Worm (Caenorhabditis elegans) whole organism, L1 larva: ENCODE results near the gene gcy-32.

ENCODE experiments used
- C34B4.2 ChIP-seq: sonication (generic microtip); optimal IDR thresholded peaks from 2 replicates; lab custom pipeline; 2017; ENCODE audit warnings: mild to moderate bottlenecking, missing genetic modification characterization, missing compliant biosample characterization
- F16B12.6 ChIP-seq: fragments of 150-350 bp; optimal IDR thresholded peaks from 2 replicates; lab custom pipeline; 2014; ENCODE audit warnings: missing biosample characterization, missing genetic modification characterization
- aha-1 ChIP-seq: fragments of 150-350 bp; optimal IDR thresholded peaks from 2 replicates; lab custom pipeline; 2014; ENCODE audit warnings: missing biosample characterization, missing genetic modification characterization
- alr-1 ChIP-seq: fragments of 200-800 bp; sonication (Bioruptor generic); optimal IDR thresholded peaks from 2 replicates; lab custom pipeline; 2018; ENCODE audit warnings: borderline replicate concordance, mild to moderate bottlenecking, missing genetic modification characterization, missing compliant biosample characterization
- ama-1 ChIP-seq: fragments of 150-350 bp; optimal IDR thresholded peaks from 2 replicates; lab custom pipeline; 2014
- blmp-1 ChIP-seq: fragments of 150-350 bp; optimal IDR thresholded peaks from 2 replicates; lab custom pipeline; 2014; ENCODE audit warnings: missing biosample characterization, missing genetic modification characterization
- ceh-88 ChIP-seq: fragments of 200-800 bp; sonication (Bioruptor generic); IDR thresholded peaks from 2 replicates; pipeline ENCODE4 v1.3.6; 2022; ENCODE audit warnings: missing genetic modification characterization, missing compliant biosample characterization
- ces-1 ChIP-seq: fragments of 150-350 bp; optimal IDR thresholded peaks from 2 replicates; lab custom pipeline; 2014; ENCODE audit warnings: missing biosample characterization, missing genetic modification reagents, missing genetic modification characterization
- egl-13 ChIP-seq: sonication (generic microtip); optimal IDR thresholded peaks from 2 replicates; lab custom pipeline; 2016; ENCODE audit warnings: missing genotype, missing genetic modification reagents, missing genetic modification characterization, missing compliant biosample characterization
- egl-27 ChIP-seq, 2 experiments: fragments of 150-350 bp in 1 of 2; sonication (generic microtip); optimal IDR thresholded peaks; 3 replicates each; lab custom pipeline; 2017 to 2018; ENCODE audit warnings: missing biosample characterization in 2 of 2, missing genetic modification characterization in 2 of 2, missing genetic modification reagents in 2 of 2
- elt-2 ChIP-seq: sonication (generic microtip); optimal IDR thresholded peaks from 2 replicates; lab custom pipeline; 2016; ENCODE audit warnings: missing genetic modification characterization, mild to moderate bottlenecking, inconsistent platforms, missing compliant biosample characterization, missing genetic modification reagents
- elt-3 ChIP-seq, 6 experiments: fragments of 150-350 bp in 1 of 6; sonication (generic microtip); optimal IDR thresholded peaks; 2 replicates each; lab custom pipeline; 2017 to 2018; ENCODE audit warnings: missing biosample characterization in 6 of 6, missing genetic modification characterization in 6 of 6, inconsistent platforms in 1 of 6
- ets-5 ChIP-seq: fragments of 200-800 bp; sonication (Bioruptor generic); IDR thresholded peaks from 2 replicates; pipeline ENCODE4 v1.3.6; 2022; ENCODE audit warnings: missing genetic modification characterization, missing compliant biosample characterization
- fkh-8 ChIP-seq: sonication (generic microtip); optimal IDR thresholded peaks from 2 replicates; lab custom pipeline; 2016; ENCODE audit warnings: mild to moderate bottlenecking, missing genetic modification characterization, missing compliant biosample characterization
- fos-1 ChIP-seq: fragments of 150-350 bp; optimal IDR thresholded peaks from 2 replicates; lab custom pipeline; 2014; ENCODE audit warnings: missing biosample characterization, missing genetic modification characterization
- grh-1 ChIP-seq: fragments of 200-800 bp; sonication (Bioruptor generic); IDR thresholded peaks from 2 replicates; pipeline ENCODE4 v1.3.6; 2022; ENCODE audit warnings: missing genetic modification reagents, missing genetic modification characterization, missing compliant biosample characterization
- hpl-2 ChIP-seq: fragments of 150-350 bp; optimal IDR thresholded peaks from 2 replicates; lab custom pipeline; 2014; ENCODE audit warnings: missing biosample characterization, missing genetic modification reagents, missing genetic modification characterization
- irx-1 ChIP-seq: sonication (generic microtip); optimal IDR thresholded peaks from 2 replicates; lab custom pipeline; 2016; ENCODE audit warnings: missing genetic modification characterization, missing compliant biosample characterization
- jun-1 ChIP-seq: fragments of 150-350 bp; optimal IDR thresholded peaks from 2 replicates; lab custom pipeline; 2014; ENCODE audit warnings: missing biosample characterization, missing genetic modification reagents, missing genetic modification characterization
- lin-13 ChIP-seq: fragments of 150-350 bp; optimal IDR thresholded peaks from 2 replicates; lab custom pipeline; 2014; ENCODE audit warnings: missing biosample characterization, missing genetic modification reagents, missing genetic modification characterization
- lin-14 ChIP-seq: fragments of 200-800 bp; sonication (Bioruptor generic); optimal IDR thresholded peaks from 2 replicates; lab custom pipeline; 2018; ENCODE audit warnings: mild to moderate bottlenecking, missing genetic modification characterization, moderate library complexity, missing compliant biosample characterization
- lin-15B ChIP-seq: fragments of 150-350 bp; sonication (generic microtip); optimal IDR thresholded peaks from 3 replicates; lab custom pipeline; 2014; ENCODE audit warnings: missing biosample characterization, missing genetic modification characterization
- lin-39 ChIP-seq: fragments of 150-350 bp; optimal IDR thresholded peaks from 2 replicates; lab custom pipeline; 2014; ENCODE audit warnings: missing biosample characterization, missing genetic modification reagents, missing genetic modification characterization
- lir-3 ChIP-seq: sonication (generic microtip); optimal IDR thresholded peaks from 2 replicates; lab custom pipeline; 2016; ENCODE audit warnings: mild to moderate bottlenecking, missing genetic modification characterization, moderate library complexity, missing compliant biosample characterization; ENCODE audit not compliant: poor library complexity
- lsy-2 ChIP-seq, 2 experiments: fragments of 150-350 bp; optimal IDR thresholded peaks; 2 replicates each; lab custom pipeline; 2014; ENCODE audit warnings: missing biosample characterization in 2 of 2, missing genetic modification characterization in 2 of 2
- mdl-1 ChIP-seq, 2 experiments: fragments of 150-350 bp; optimal IDR thresholded peaks; 2 replicates each; lab custom pipeline; 2014 to 2017; ENCODE audit warnings: missing biosample characterization in 2 of 2, missing genetic modification characterization in 2 of 2, inconsistent platforms in 1 of 2
- mef-2 ChIP-seq: fragments of 150-350 bp; optimal IDR thresholded peaks from 2 replicates; lab custom pipeline; 2014; ENCODE audit warnings: missing biosample characterization, missing genetic modification characterization
- nhr-12 ChIP-seq: sonication (generic microtip); optimal IDR thresholded peaks from 2 replicates; lab custom pipeline; 2017; ENCODE audit warnings: missing biosample characterization, missing genetic modification characterization
- nhr-20 ChIP-seq: sonication (generic microtip); optimal IDR thresholded peaks from 2 replicates; lab custom pipeline; 2016; ENCODE audit warnings: mild to moderate bottlenecking, missing genetic modification characterization, missing compliant biosample characterization
- nhr-28 ChIP-seq: fragments of 150-350 bp; optimal IDR thresholded peaks from 2 replicates; lab custom pipeline; 2014; ENCODE audit warnings: missing biosample characterization, missing genetic modification characterization
- nhr-47 ChIP-seq: sonication (generic microtip); optimal IDR thresholded peaks from 2 replicates; lab custom pipeline; 2016; ENCODE audit warnings: mild to moderate bottlenecking, missing genetic modification characterization, moderate library complexity, missing compliant biosample characterization
- nhr-71 ChIP-seq: sonication (generic microtip); optimal IDR thresholded peaks from 2 replicates; lab custom pipeline; 2016; ENCODE audit warnings: mild to moderate bottlenecking, missing genetic modification characterization, moderate library complexity, missing compliant biosample characterization
- nhr-76 ChIP-seq: sonication (generic microtip); optimal IDR thresholded peaks from 2 replicates; lab custom pipeline; 2017; ENCODE audit warnings: missing biosample characterization, missing genetic modification characterization
- nhr-84 ChIP-seq: sonication (generic microtip); optimal IDR thresholded peaks from 2 replicates; lab custom pipeline; 2017; ENCODE audit warnings: missing biosample characterization, missing genetic modification characterization
- nhr-90 ChIP-seq: sonication (generic microtip); optimal IDR thresholded peaks from 2 replicates; lab custom pipeline; 2016; ENCODE audit warnings: mild to moderate bottlenecking, missing genetic modification characterization, missing compliant biosample characterization; ENCODE audit not compliant: poor library complexity
- pag-3 ChIP-seq: sonication (generic microtip); optimal IDR thresholded peaks from 2 replicates; lab custom pipeline; 2017; ENCODE audit warnings: missing genetic modification characterization, mild to moderate bottlenecking, missing compliant biosample characterization, antibody characterized with exemption, borderline replicate concordance; ENCODE audit not compliant: insufficient read depth
- pax-3 ChIP-seq: fragments of 200-800 bp; sonication (Bioruptor generic); optimal IDR thresholded peaks from 2 replicates; lab custom pipeline; 2018; ENCODE audit warnings: mild to moderate bottlenecking, missing genetic modification characterization, moderate library complexity, missing compliant biosample characterization
- pqm-1 ChIP-seq: sonication (generic microtip); optimal IDR thresholded peaks from 3 replicates; lab custom pipeline; 2017; ENCODE audit warnings: missing biosample characterization, missing genetic modification characterization
- rnt-1 ChIP-seq: sonication (generic microtip); optimal IDR thresholded peaks from 2 replicates; lab custom pipeline; 2016; ENCODE audit warnings: mild to moderate bottlenecking, missing genetic modification characterization, moderate library complexity, missing compliant biosample characterization
- snpc-4 ChIP-seq: fragments of 150-350 bp; optimal IDR thresholded peaks from 2 replicates; lab custom pipeline; 2014; ENCODE audit warnings: missing biosample characterization, missing genetic modification characterization
- sptf-1 ChIP-seq: fragments of 150-350 bp; optimal IDR thresholded peaks from 2 replicates; lab custom pipeline; 2014; ENCODE audit warnings: missing biosample characterization, missing genetic modification characterization
- sup-37 ChIP-seq: fragments of 200-800 bp; sonication (Bioruptor generic); optimal IDR thresholded peaks from 2 replicates; lab custom pipeline; 2018; ENCODE audit warnings: mild to moderate bottlenecking, missing genetic modification characterization, missing compliant biosample characterization
- tlp-1 ChIP-seq: fragments of 150-350 bp; optimal IDR thresholded peaks from 2 replicates; lab custom pipeline; 2014; ENCODE audit warnings: missing biosample characterization, missing genetic modification characterization
- unc-130 ChIP-seq: fragments of 150-350 bp; optimal IDR thresholded peaks from 2 replicates; lab custom pipeline; 2017; ENCODE audit warnings: missing biosample characterization, missing genetic modification characterization, inconsistent platforms
- unc-30 ChIP-seq: sonication (generic microtip); optimal IDR thresholded peaks from 2 replicates; lab custom pipeline; 2017; ENCODE audit warnings: missing biosample characterization, missing genetic modification characterization
- unc-98 ChIP-seq: fragments of 200-800 bp; sonication (Bioruptor generic); IDR thresholded peaks from 2 replicates; pipeline ENCODE4 v1.3.6; 2022; ENCODE audit warnings: missing genetic modification characterization, missing compliant biosample characterization
- zag-1 ChIP-seq: fragments of 150-350 bp; optimal IDR thresholded peaks from 2 replicates; lab custom pipeline; 2014; ENCODE audit warnings: missing biosample characterization, missing genetic modification characterization
- ztf-4 ChIP-seq: fragments of 150-350 bp; optimal IDR thresholded peaks from 2 replicates; lab custom pipeline; 2014; ENCODE audit warnings: missing biosample characterization, missing genetic modification characterization

Gene gcy-32

DNA sequence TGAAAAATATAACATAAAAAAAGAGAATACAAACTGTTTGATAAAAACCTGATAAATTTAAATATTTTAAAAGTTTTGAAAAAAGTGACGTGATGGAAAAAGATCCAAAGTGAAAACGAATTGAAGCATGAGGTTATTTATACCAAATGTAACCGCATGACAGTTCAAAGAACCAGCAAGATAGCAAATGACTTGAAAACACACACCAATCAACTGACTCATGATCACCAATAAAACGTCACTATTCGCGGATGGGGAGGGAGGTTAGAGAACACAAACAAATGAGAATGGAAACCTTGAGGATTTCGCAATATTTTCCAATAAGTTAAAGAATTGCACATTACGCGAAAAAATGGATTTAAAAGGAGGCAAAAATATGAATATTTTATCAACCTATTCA lies 5.9 kb downstream of the gcy-32 start, which contains the start of gene C06B3.7 (continued):
- peak in 4 of 6 experiments; percentile 16 to 97 (median 50) for TF ChIP-seq elt-3 (tag; optimal IDR thresholded peaks at IDR 0.05; lab: Kevin White, UChicago)
- no peak for TF ChIP-seq nhr-84 (tag; lab: Kevin White, UChicago)
- TF ChIP-seq sup-37: no peak
- peak; percentile 46 for TF ChIP-seq pqm-1 (tag; lab: Kevin White, UChicago)
- TF ChIP-seq lin-14: peak; percentile 95
- peak; percentile 82 for TF ChIP-seq pax-3 (tag; lab: Kevin White, UChicago)
- peak; percentile 64 for TF ChIP-seq mef-2 (tag; lab: Kevin White, UChicago)
- peak; percentile 73 for TF ChIP-seq jun-1 (tag; lab: Kevin White, UChicago)
- peak; percentile 94 for TF ChIP-seq nhr-20
- TF ChIP-seq tlp-1 (tag; lab: Kevin White, UChicago): no peak
- no peak for TF ChIP-seq lin-15B (tag; lab: Kevin White, UChicago)
- TF ChIP-seq egl-27 (tag; optimal IDR thresholded peaks at IDR 0.05; lab: Kevin White, UChicago): no peak
- no peak for TF ChIP-seq nhr-28
- peak; percentile 89 for TF ChIP-seq blmp-1
- peak; percentile 63 for TF ChIP-seq irx-1
- TF ChIP-seq F16B12.6 (tag; lab: Kevin White, UChicago): no peak
- TF ChIP-seq mdl-1 (tag; optimal IDR thresholded peaks at IDR 0.05; lab: Kevin White, UChicago): peak in 1 of 2 experiments; percentile 94
- TF ChIP-seq ets-5 (GFP tag; lab: Robert Waterston, UW): no peak
- TF ChIP-seq ceh-88 (GFP tag; lab: Robert Waterston, UW): peak; percentile 33; the same call in 1 of the 2 replicates
- no peak for TF ChIP-seq nhr-76 (tag; lab: Kevin White, UChicago)
- TF ChIP-seq C34B4.2 (tag; lab: Kevin White, UChicago): no peak
- no peak for TF ChIP-seq sptf-1 (tag; lab: Kevin White, UChicago)
- peak; percentile 83 for TF ChIP-seq nhr-47 (tag; lab: Kevin White, UChicago)
- TF ChIP-seq lir-3: peak; percentile 59
- TF ChIP-seq nhr-71 (tag; lab: Kevin White, UChicago): peak; percentile 97
- TF ChIP-seq nhr-12 (tag; lab: Kevin White, UChicago): no peak
- TF ChIP-seq ces-1 (GFP tag; lab: Kevin White, UChicago): no peak
- TF ChIP-seq fos-1 (tag; lab: Kevin White, UChicago): peak; percentile 62
- no peak for TF ChIP-seq hpl-2 (GFP tag; lab: Kevin White, UChicago)
- peak; percentile 66 for TF ChIP-seq ama-1 (lab: Kevin White, UChicago)
- peak; percentile 44 for TF ChIP-seq snpc-4 (tag; lab: Kevin White, UChicago)
- no peak for TF ChIP-seq zag-1
- no peak for TF ChIP-seq alr-1 (tag; lab: Kevin White, UChicago)
- TF ChIP-seq egl-13 (tag; lab: Kevin White, UChicago): no peak
- TF ChIP-seq unc-98 (GFP tag; lab: Robert Waterston, UW): no peak
- TF ChIP-seq unc-130: peak; percentile 96
- TF ChIP-seq, all 84 proteins: peak for 49

DNA sequence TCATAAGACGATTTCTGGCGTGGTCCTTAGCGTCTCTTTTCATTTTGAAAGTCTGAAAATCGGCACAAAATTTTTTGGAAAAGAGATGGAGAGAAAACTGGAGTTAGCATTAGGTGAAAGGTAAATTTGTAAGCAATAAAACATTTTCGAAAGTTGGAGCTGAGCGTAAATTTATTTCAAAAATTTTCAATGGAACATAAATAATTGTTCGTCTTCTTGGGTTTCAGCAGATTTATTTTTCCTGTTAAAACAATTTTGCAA lies 6.4 kb downstream of the gcy-32 start, which contains the start of gene C06B3.6:
TSS of gene C06B3.6 (minus strand) at position 52 of the 261 bp plus-strand sequence.
- TF ChIP-seq ceh-88 (GFP tag; lab: Robert Waterston, UW): peak; percentile 1; the same call in 1 of the 2 replicates
- no peak for TF ChIP-seq irx-1
- TF ChIP-seq lin-13 (GFP tag; lab: Kevin White, UChicago): no peak
- no peak for TF ChIP-seq grh-1 (GFP tag; lab: Robert Waterston, UW)
- TF ChIP-seq, all 84 proteins: peak for 1

- TF ChIP-seq pag-3 (tag; lab: Kevin White, UChicago) (no peak), unc-30 (tag; lab: Kevin White, UChicago) (no peak), ama-1 (lab: Kevin White, UChicago) (peak; percentile 12), pax-3 (tag; lab: Kevin White, UChicago) (peak; percentile 61), snpc-4 (tag; lab: Kevin White, UChicago) (no peak), elt-2 (peak; percentile 9), nhr-71 (tag; lab: Kevin White, UChicago) (peak; percentile 17), lsy-2 (tag; optimal IDR thresholded peaks at IDR 0.05; lab: Kevin White, UChicago) (no peak), aha-1 (tag; lab: Kevin White, UChicago) (no peak), grh-1 (GFP tag; lab: Robert Waterston, UW) (no peak), zag-1 (no peak), lir-3 (peak; percentile 17), fkh-8 (tag; lab: Kevin White, UChicago) (no peak), lin-13 (GFP tag; lab: Kevin White, UChicago) (no peak), elt-3 (tag; optimal IDR thresholded peaks at IDR 0.05; lab: Kevin White, UChicago) (peak in 1 of 6 experiments; percentile 6), ztf-4 (tag; lab: Kevin White, UChicago) (no peak), ceh-88 (GFP tag; lab: Robert Waterston, UW) (peak; percentile 9), nhr-90 (no peak), lin-39 (tag; lab: Kevin White, UChicago) (no peak), rnt-1 (no peak)
These were observed 7.0 kb downstream of the gcy-32 start for ce11 chrV:13908120-13908915.
